Fruit fly (Drosophila melanogaster): Measurements from ENCODE around the gene dmGlut.

DNA sequence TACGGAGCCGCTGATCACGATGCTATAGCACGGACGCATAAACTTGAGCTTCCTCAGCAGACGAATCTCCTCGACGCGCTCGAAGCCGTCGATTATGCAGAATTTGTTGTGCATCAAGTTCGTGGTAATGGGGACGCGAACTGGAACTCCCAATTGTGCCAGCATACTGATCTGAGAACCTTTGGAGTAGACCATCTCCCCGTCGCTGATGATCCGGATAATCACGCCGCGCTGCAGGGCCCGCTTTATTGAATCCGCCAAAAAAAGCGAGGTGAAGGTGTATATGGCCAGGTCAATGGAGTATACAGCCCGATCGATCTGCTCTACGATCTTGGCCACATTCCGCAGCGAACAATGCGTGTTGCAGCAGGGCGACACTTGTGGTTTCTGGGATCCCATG, 38.0 kb upstream of the dmGlut start:
- TF ChIP-seq Pif1A (GFP tag; optimal IDR thresholded peaks at IDR 0.05) (no peak), rn (GFP tag; IDR thresholded peaks at IDR 0.05) (no peak), Pif1B (GFP tag; optimal IDR thresholded peaks at IDR 0.05) (no peak), CG32121 (GFP tag; IDR thresholded peaks at IDR 0.05) (no peak), EcR (GFP tag; optimal IDR thresholded peaks at IDR 0.05) (no peak), CG10348 (GFP tag; IDR thresholded peaks at IDR 0.05) (no peak), CG9948 (tag; optimal IDR thresholded peaks at IDR 0.05) (no peak), CG8159 (tag; optimal IDR thresholded peaks at IDR 0.05) (no peak)

Data from whole organism, pupa.